Worm (Caenorhabditis elegans) whole organism, late embryonic: ENCODE results near the gene Y73B6BL.12.

Experiments
- C38D4.7 ChIP-seq: fragments of 200-800 bp; sonication (Bioruptor generic); optimal IDR thresholded peaks from 2 replicates; lab custom pipeline; 2018; ENCODE audit warnings: mild to moderate bottlenecking, missing genetic modification characterization, moderate library complexity, missing compliant biosample characterization
- T23F11.4 ChIP-seq: fragments of 200-800 bp; sonication (Bioruptor generic); optimal IDR thresholded peaks from 2 replicates; lab custom pipeline; 2018; ENCODE audit warnings: mild to moderate bottlenecking, missing genetic modification characterization, missing compliant biosample characterization
- ceh-34 ChIP-seq: sonication (generic microtip); optimal IDR thresholded peaks from 2 replicates; lab custom pipeline; 2016; ENCODE audit warnings: mild to moderate bottlenecking, missing genetic modification characterization, missing compliant biosample characterization
- ceh-6 ChIP-seq: fragments of 200-800 bp; sonication (Bioruptor generic); optimal IDR thresholded peaks from 2 replicates; lab custom pipeline; 2018; ENCODE audit warnings: mild to moderate bottlenecking, missing genetic modification characterization, missing compliant biosample characterization
- elt-2 ChIP-seq: sonication (generic microtip); optimal IDR thresholded peaks from 2 replicates; lab custom pipeline; 2016; ENCODE audit warnings: missing genetic modification reagents, missing genetic modification characterization, missing compliant biosample characterization
- eyg-1 ChIP-seq: sonication (generic microtip); optimal IDR thresholded peaks from 2 replicates; lab custom pipeline; 2016; ENCODE audit warnings: missing genotype, missing genetic modification characterization, missing compliant biosample characterization
- nhr-11 ChIP-seq: fragments of 150-350 bp; optimal IDR thresholded peaks from 2 replicates; lab custom pipeline; 2014; ENCODE audit warnings: missing biosample characterization, missing genetic modification characterization
- pax-1 ChIP-seq: fragments of 150-350 bp; optimal IDR thresholded peaks from 2 replicates; lab custom pipeline; 2014; ENCODE audit warnings: missing biosample characterization, missing genetic modification characterization
- pqm-1 ChIP-seq: sonication (generic microtip); optimal IDR thresholded peaks from 2 replicates; lab custom pipeline; 2016; ENCODE audit warnings: missing genetic modification characterization, missing compliant biosample characterization
- pros-1 ChIP-seq: fragments of 150-350 bp; optimal IDR thresholded peaks from 2 replicates; lab custom pipeline; 2014; ENCODE audit warnings: missing biosample characterization, missing genetic modification reagents, missing genetic modification characterization
- sox-2 ChIP-seq: fragments of 200-800 bp; sonication (Bioruptor generic); IDR thresholded peaks from 2 replicates; pipeline ENCODE4 v1.3.6; 2022; ENCODE audit warnings: missing genetic modification reagents, missing genetic modification characterization, missing compliant biosample characterization
- sox-4 ChIP-seq: sonication (generic microtip); optimal IDR thresholded peaks from 2 replicates; lab custom pipeline; 2017; ENCODE audit warnings: mild to moderate bottlenecking, missing genetic modification characterization, inconsistent platforms, missing compliant biosample characterization
- syd-9 ChIP-seq: sonication (generic microtip); optimal IDR thresholded peaks from 2 replicates; lab custom pipeline; 2016; ENCODE audit warnings: mild to moderate bottlenecking, missing genetic modification characterization, moderate library complexity, missing compliant biosample characterization
- unc-42 ChIP-seq: sonication (generic microtip); optimal IDR thresholded peaks from 2 replicates; lab custom pipeline; 2016; ENCODE audit warnings: missing genotype, missing genetic modification characterization, missing compliant biosample characterization

ce11 chrIV:6342876-6343275 lies 25.6 kb upstream of the Y73B6BL.12 start, which contains the start of gene Y73B6BL.14:
- no peak for TF ChIP-seq ceh-6
- TF ChIP-seq eyg-1: no peak
- no peak for TF ChIP-seq unc-42 (tag; lab: Kevin White, UChicago)
- TF ChIP-seq syd-9 (tag; lab: Kevin White, UChicago): no peak
- no peak for TF ChIP-seq ceh-34
- TF ChIP-seq T23F11.4 (GFP tag; lab: Kevin White, UChicago): no peak
- TF ChIP-seq pqm-1 (tag; lab: Kevin White, UChicago): no peak
- TF ChIP-seq nhr-11 (tag; lab: Kevin White, UChicago): no peak
- no peak for TF ChIP-seq elt-2
- TF ChIP-seq pros-1: no peak
- no peak for TF ChIP-seq C38D4.7
- no peak for TF ChIP-seq pax-1 (tag; lab: Kevin White, UChicago)
- TF ChIP-seq sox-4 (tag; lab: Kevin White, UChicago): no peak
- TF ChIP-seq sox-2 (GFP tag; lab: Robert Waterston, UW): no peak
